Fruit fly (Drosophila melanogaster) whole organism, embryonic: ENCODE measurements around the gene ZnT63C.

Experiments
- B-H1 ChIP-seq: fragments of 200-800 bp; sonication (Bioruptor generic); IDR thresholded peaks from 3 replicates; pipeline ENCODE4 v1.3.6; 2022; ENCODE audit warnings: missing biosample characterization, missing genetic modification characterization
- CG10366 ChIP-seq: fragments of 200-800 bp; sonication (Bioruptor generic); IDR thresholded peaks from 2 replicates; pipeline ENCODE4 v1.3.6; 2022; ENCODE audit warnings: missing biosample characterization, missing genetic modification characterization
- CG11247 ChIP-seq: fragments of 200-800 bp; sonication (Bioruptor generic); IDR thresholded peaks from 2 replicates; pipeline ENCODE4 v1.3.6; 2022; ENCODE audit warnings: missing biosample characterization, missing genetic modification characterization
- CG14441 ChIP-seq: fragments of 200-800 bp; sonication (Bioruptor generic); IDR thresholded peaks from 2 replicates; pipeline ENCODE4 v1.3.6; 2022; ENCODE audit warnings: missing biosample characterization, missing genetic modification characterization
- CG31365 ChIP-seq: fragments of 200-800 bp; sonication (Bioruptor generic); optimal IDR thresholded peaks from 2 replicates; lab custom pipeline; 2018; ENCODE audit warnings: missing biosample characterization, mild to moderate bottlenecking, missing genetic modification characterization
- CG34376 ChIP-seq: fragments of 200-800 bp; sonication (Bioruptor generic); optimal IDR thresholded peaks from 2 replicates; lab custom pipeline; 2018; ENCODE audit warnings: missing biosample characterization, mild to moderate bottlenecking, missing genetic modification characterization
- CG4424 ChIP-seq: fragments of 200-800 bp; sonication (Bioruptor generic); optimal IDR thresholded peaks from 3 replicates; lab custom pipeline; 2016; ENCODE audit warnings: missing biosample characterization, missing genetic modification characterization
- CG4617 ChIP-seq: fragments of 200-800 bp; sonication (Bioruptor generic); optimal IDR thresholded peaks from 3 replicates; lab custom pipeline; 2016; ENCODE audit warnings: missing biosample characterization, missing genetic modification characterization, borderline replicate concordance
- CG4707 ChIP-seq: fragments of 200-800 bp; sonication (Bioruptor generic); optimal IDR thresholded peaks from 2 replicates; lab custom pipeline; 2018; ENCODE audit warnings: missing biosample characterization, mild to moderate bottlenecking, missing genetic modification characterization, moderate library complexity
- CG4854 ChIP-seq: fragments of 200-800 bp; sonication (Bioruptor generic); optimal IDR thresholded peaks from 2 replicates; lab custom pipeline; 2016; ENCODE audit warnings: missing biosample characterization, missing genetic modification characterization, inconsistent platforms
- CG6791 ChIP-seq: fragments of 200-800 bp; sonication (Bioruptor generic); IDR thresholded peaks from 3 replicates; pipeline ENCODE4 v1.3.6; 2022; ENCODE audit warnings: missing biosample characterization, missing genetic modification characterization; ENCODE audit not compliant: partially characterized antibody
- CG6854 ChIP-seq: fragments of 200-800 bp; sonication (Bioruptor generic); optimal IDR thresholded peaks from 3 replicates; lab custom pipeline; 2017; ENCODE audit warnings: missing biosample characterization, mild to moderate bottlenecking, missing genetic modification characterization
- CG8290 ChIP-seq, 3 experiments: fragments of 200-800 bp; sonication (Bioruptor generic); optimal IDR thresholded peaks; 2 replicates each; lab custom pipeline; 2016 to 2019; ENCODE audit warnings: missing biosample characterization in 3 of 3, missing genetic modification characterization in 3 of 3, mild to moderate bottlenecking in 2 of 3, moderate library complexity in 1 of 3
- CG9215 ChIP-seq: fragments of 200-800 bp; sonication (Bioruptor generic); IDR thresholded peaks from 2 replicates; pipeline ENCODE4 v1.3.6; 2022; ENCODE audit warnings: missing biosample characterization, missing genetic modification characterization
- CG9817 ChIP-seq: fragments of 200-800 bp; sonication (Bioruptor generic); optimal IDR thresholded peaks from 2 replicates; lab custom pipeline; 2018; ENCODE audit warnings: missing biosample characterization, mild to moderate bottlenecking, missing genetic modification characterization, moderate library complexity
- CG9876 ChIP-seq: fragments of 200-800 bp; sonication (Bioruptor generic); optimal IDR thresholded peaks from 2 replicates; lab custom pipeline; 2016; ENCODE audit warnings: missing biosample characterization, missing genetic modification characterization
- D ChIP-seq, 2 experiments: fragments of 200-800 bp in 1 of 2; fragments of >200 bp in 1 of 2; sonication (Bioruptor generic) in 1 of 2; optimal IDR thresholded peaks; 2 replicates in 1 of 2; 3 replicates in 1 of 2; lab custom pipeline; 2017; ENCODE audit warnings: mild to moderate bottlenecking in 1 of 2, missing biosample characterization in 1 of 2, missing genetic modification characterization in 1 of 2, missing genetic modification reagents in 1 of 2
- Fer1 ChIP-seq: fragments of 200-800 bp; sonication (Bioruptor generic); optimal IDR thresholded peaks from 2 replicates; lab custom pipeline; 2017; ENCODE audit warnings: missing biosample characterization, mild to moderate bottlenecking, missing genetic modification characterization
- Hey ChIP-seq: fragments of 200-800 bp; sonication (Bioruptor generic); optimal IDR thresholded peaks from 3 replicates; lab custom pipeline; 2018; ENCODE audit warnings: missing biosample characterization, mild to moderate bottlenecking, missing genetic modification characterization
- Hr3 ChIP-seq: fragments of 200-800 bp; sonication (Bioruptor generic); optimal IDR thresholded peaks from 3 replicates; lab custom pipeline; 2016; ENCODE audit warnings: missing biosample characterization, missing genetic modification characterization
- Lhr ChIP-seq: fragments of 200-800 bp; sonication (Bioruptor generic); optimal IDR thresholded peaks from 3 replicates; lab custom pipeline; 2017; ENCODE audit warnings: mild to moderate bottlenecking, missing biosample characterization, missing genetic modification reagents, missing genetic modification characterization
- Max ChIP-seq: fragments of 200-800 bp; sonication (Bioruptor generic); optimal IDR thresholded peaks from 2 replicates; lab custom pipeline; 2016; ENCODE audit warnings: missing biosample characterization, mild to moderate bottlenecking, missing genetic modification characterization
- NC2α ChIP-seq: fragments of 200-800 bp; sonication (Bioruptor generic); optimal IDR thresholded peaks from 2 replicates; lab custom pipeline; 2016; ENCODE audit warnings: missing biosample characterization, missing genetic modification characterization
- Nf-YB ChIP-seq: fragments of 200-800 bp; sonication (Bioruptor generic); optimal IDR thresholded peaks from 3 replicates; lab custom pipeline; 2019; ENCODE audit warnings: missing biosample characterization, mild to moderate bottlenecking, missing genetic modification characterization, moderate library complexity
- Opbp ChIP-seq: fragments of 200-800 bp; sonication (Bioruptor generic); IDR thresholded peaks from 3 replicates; pipeline ENCODE4 v1.3.6; 2022; ENCODE audit warnings: missing biosample characterization, missing genetic modification characterization; ENCODE audit not compliant: partially characterized antibody
- Optix ChIP-seq: fragments of 200-800 bp; sonication (Bioruptor generic); IDR thresholded peaks from 3 replicates; pipeline ENCODE4 v1.3.6; 2022; ENCODE audit warnings: missing biosample characterization, missing genetic modification characterization
- Sry-δ ChIP-seq: fragments of 200-800 bp; sonication (Bioruptor generic); optimal IDR thresholded peaks from 2 replicates; lab custom pipeline; 2016; ENCODE audit warnings: missing biosample characterization, missing genetic modification characterization
- Vsx1 ChIP-seq: fragments of 200-800 bp; sonication (Bioruptor generic); optimal IDR thresholded peaks from 2 replicates; lab custom pipeline; 2017; ENCODE audit warnings: missing biosample characterization, mild to moderate bottlenecking, missing genetic modification characterization, missing genetic modification reagents
- YL-1 ChIP-seq: fragments of 200-800 bp; sonication (Bioruptor generic); optimal IDR thresholded peaks from 3 replicates; lab custom pipeline; 2017; ENCODE audit warnings: missing biosample characterization, mild to moderate bottlenecking, missing genetic modification characterization
- abd-A ChIP-seq: fragments of 200-800 bp; sonication (Bioruptor generic); optimal IDR thresholded peaks from 3 replicates; lab custom pipeline; 2019; ENCODE audit warnings: missing biosample characterization, mild to moderate bottlenecking, missing genetic modification characterization, moderate library complexity
- al ChIP-seq: fragments of 200-800 bp; sonication (Bioruptor generic); IDR thresholded peaks from 2 replicates; pipeline ENCODE4 v1.3.6; 2022; ENCODE audit warnings: missing biosample characterization, missing genetic modification characterization
- ara ChIP-seq: fragments of 200-800 bp; sonication (Bioruptor generic); IDR thresholded peaks from 2 replicates; pipeline ENCODE4 v1.3.6; 2022; ENCODE audit warnings: missing biosample characterization, missing genetic modification characterization
- bcd ChIP-seq: fragments of 200-800 bp; sonication (Bioruptor generic); optimal IDR thresholded peaks from 2 replicates; lab custom pipeline; 2017; ENCODE audit warnings: missing biosample characterization, mild to moderate bottlenecking, missing genetic modification characterization
- caup ChIP-seq: fragments of 200-800 bp; sonication (Bioruptor generic); optimal IDR thresholded peaks from 3 replicates; lab custom pipeline; 2017; ENCODE audit warnings: missing biosample characterization, mild to moderate bottlenecking, missing genetic modification characterization, moderate library complexity; ENCODE audit not compliant: severe bottlenecking
- dpn ChIP-seq, 2 experiments: fragments of 200-800 bp; sonication (Bioruptor generic); optimal IDR thresholded peaks; 3 replicates each; lab custom pipeline; 2016; ENCODE audit warnings: missing biosample characterization in 2 of 2, missing genetic modification characterization in 2 of 2
- esg ChIP-seq: fragments of 200-800 bp; sonication (Bioruptor generic); conservative IDR thresholded peaks from 2 replicates; pipeline ENCODE4 v1.3.6; 2022; ENCODE audit warnings: missing biosample characterization, missing genetic modification characterization
- gce ChIP-seq: fragments of 200-800 bp; sonication (Bioruptor generic); IDR thresholded peaks from 3 replicates; pipeline ENCODE4 v1.3.6; 2022; ENCODE audit warnings: missing biosample characterization, missing genetic modification characterization
- hkb ChIP-seq, 2 experiments: fragments of 200-800 bp in 1 of 2; fragments of >200 bp in 1 of 2; sonication (Bioruptor generic) in 1 of 2; IDR thresholded peaks in 1 of 2; optimal IDR thresholded peaks in 1 of 2; 2 replicates each; pipeline versions ENCODE4 v1.3.6 to Lab custom; 2017 to 2022; ENCODE audit warnings: missing biosample characterization in 1 of 2, missing genetic modification characterization in 1 of 2
- odd ChIP-seq: fragments of 200-800 bp; sonication (Bioruptor generic); optimal IDR thresholded peaks from 2 replicates; lab custom pipeline; 2017; ENCODE audit warnings: missing biosample characterization, mild to moderate bottlenecking, missing genetic modification characterization
- pan ChIP-seq, 4 experiments: fragments of >200 bp in 3 of 4; fragments of 200-800 bp in 1 of 4; sonication (Bioruptor generic) in 1 of 4; optimal IDR thresholded peaks in 3 of 4; IDR thresholded peaks in 1 of 4; 2 replicates each; pipeline versions ENCODE4 v1.3.6 to Lab custom; 2017 to 2022; ENCODE audit warnings: missing biosample characterization in 2 of 4, missing genetic modification characterization in 2 of 4, mixed read lengths in 1 of 4
- pho ChIP-seq: fragments of 200-800 bp; sonication (Bioruptor generic); optimal IDR thresholded peaks from 2 replicates; lab custom pipeline; 2016; ENCODE audit warnings: missing biosample characterization, missing genetic modification characterization
- repo ChIP-seq: fragments of 200-800 bp; sonication (Bioruptor generic); optimal IDR thresholded peaks from 2 replicates; lab custom pipeline; 2016; ENCODE audit warnings: missing biosample characterization, missing genetic modification characterization
- rib ChIP-seq: fragments of 200-800 bp; sonication (Bioruptor generic); IDR thresholded peaks from 2 replicates; pipeline ENCODE4 v1.3.6; 2022; ENCODE audit warnings: missing biosample characterization, missing genetic modification characterization
- sug ChIP-seq: fragments of 200-800 bp; optimal IDR thresholded peaks from 2 replicates; lab custom pipeline; 2019; ENCODE audit warnings: missing biosample characterization, mild to moderate bottlenecking, missing genetic modification characterization, moderate library complexity
- unc-4 ChIP-seq: fragments of 200-800 bp; sonication (Bioruptor generic); IDR thresholded peaks from 2 replicates; pipeline ENCODE4 v1.3.6; 2022; ENCODE audit warnings: missing biosample characterization, missing genetic modification characterization; ENCODE audit not compliant: partially characterized antibody
- unpg ChIP-seq: fragments of 200-800 bp; sonication (Bioruptor generic); optimal IDR thresholded peaks from 3 replicates; lab custom pipeline; 2018; ENCODE audit warnings: missing biosample characterization, mild to moderate bottlenecking, missing genetic modification characterization, moderate library complexity
- zfh1 ChIP-seq: fragments of 200-800 bp; sonication (Bioruptor generic); IDR thresholded peaks from 3 replicates; pipeline ENCODE4 v1.3.6; 2022; ENCODE audit warnings: missing biosample characterization, missing genetic modification characterization

ZnT63C gene

DNA sequence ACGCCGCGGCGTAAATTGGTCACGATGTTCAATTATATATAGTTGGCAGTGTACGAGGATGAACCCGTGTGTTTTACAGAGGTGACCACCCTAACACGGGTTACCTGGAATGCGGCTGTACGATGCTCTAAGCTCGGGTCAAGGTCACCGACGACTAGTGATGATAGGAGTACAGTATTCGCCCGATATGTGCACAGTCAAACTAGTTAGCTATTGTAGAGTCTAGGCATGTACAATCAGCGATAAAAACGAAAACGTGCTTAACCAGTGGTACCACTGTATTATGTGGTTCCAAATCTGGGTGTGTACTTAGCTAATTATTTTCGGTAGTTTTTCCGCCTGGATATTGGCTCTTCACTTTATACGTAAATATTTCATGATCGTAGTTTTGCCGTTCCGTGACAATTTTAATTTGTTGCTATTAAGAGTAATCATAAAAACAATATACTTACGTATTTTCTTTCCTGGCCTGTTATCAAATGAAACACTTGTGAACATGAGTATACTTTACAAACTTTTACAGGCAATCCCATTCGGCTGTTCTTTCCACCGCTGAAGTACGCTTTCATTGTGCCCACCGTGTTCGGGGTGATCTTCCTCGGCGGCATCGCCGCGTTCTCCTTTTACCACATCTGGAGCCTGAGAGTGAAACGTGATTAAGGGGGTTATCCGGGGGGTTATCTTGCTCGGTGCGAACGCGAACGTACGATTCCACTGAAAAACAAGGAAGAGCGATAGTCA lies 16.7 kb downstream of the ZnT63C start (continued):
- no peak for TF ChIP-seq al
- no peak for TF ChIP-seq Optix (GFP tag; lab: Robert Waterston, UW)
- TF ChIP-seq CG4707 (GFP tag; lab: Kevin White, UChicago) = no peak
- TF ChIP-seq D (optimal IDR thresholded peaks at IDR 0.05; lab: Kevin White, UChicago) = no peak
- TF ChIP-seq D (GFP tag; optimal IDR thresholded peaks at IDR 0.05; lab: Kevin White, UChicago) = no peak
- TF ChIP-seq CG9876 (GFP tag; lab: Kevin White, UChicago) = no peak
- peak; percentile 6 to 33 for TF ChIP-seq dpn (GFP tag; optimal IDR thresholded peaks at IDR 0.05; lab: Kevin White, UChicago)
- no peak for TF ChIP-seq B-H1 (GFP tag; lab: Robert Waterston, UW)
- TF ChIP-seq caup (GFP tag; lab: Kevin White, UChicago) = peak; percentile 10
- TF ChIP-seq Fer1 (GFP tag; lab: Kevin White, UChicago) = peak; percentile 46
- peak; percentile 55 for TF ChIP-seq sug
- TF ChIP-seq esg = no peak
- peak; percentile 4 for TF ChIP-seq CG9817 (tag; lab: Kevin White, UChicago)
- TF ChIP-seq bcd = no peak
- no peak for TF ChIP-seq CG31365 (tag; lab: Kevin White, UChicago)
- TF ChIP-seq gce (GFP tag; lab: Robert Waterston, UW) = no peak
- no peak for TF ChIP-seq repo (GFP tag; lab: Kevin White, UChicago)
- TF ChIP-seq Hr3 = no peak
- TF ChIP-seq Opbp (GFP tag; lab: Robert Waterston, UW) = no peak
- TF ChIP-seq Sry-δ = no peak
- TF ChIP-seq odd (GFP tag; lab: Kevin White, UChicago) = no peak
- TF ChIP-seq pan (optimal IDR thresholded peaks at IDR 0.05; lab: Kevin White, UChicago) = no peak
- TF ChIP-seq pan (GFP tag; optimal IDR thresholded peaks at IDR 0.05 in 1 of 2, IDR thresholded peaks at IDR 0.05 in 1 of 2) = peak in 1 of 2 experiments; percentile 47
- no peak for TF ChIP-seq Lhr
- TF ChIP-seq Hey (tag; lab: Kevin White, UChicago) = no peak
- peak; percentile 5; the same call in 1 of the 2 replicates for TF ChIP-seq CG11247
- peak; percentile 23 for TF ChIP-seq unpg (GFP tag; lab: Kevin White, UChicago)
- no peak for TF ChIP-seq CG4424 (GFP tag; lab: Kevin White, UChicago)
- TF ChIP-seq Max (GFP tag; lab: Kevin White, UChicago) = no peak
- no peak for TF ChIP-seq rib (GFP tag; lab: Robert Waterston, UW)
- TF ChIP-seq CG4617 (GFP tag; lab: Kevin White, UChicago) = no peak
- TF ChIP-seq CG10366 (GFP tag; lab: Robert Waterston, UW) = no peak
- peak; percentile 47 for TF ChIP-seq CG34376 (GFP tag; lab: Kevin White, UChicago)
- no peak for TF ChIP-seq CG9215
- TF ChIP-seq ara = peak; percentile 26; the same call in 1 of the 2 replicates
- no peak for TF ChIP-seq Nf-YB (GFP tag; lab: Kevin White, UChicago)
- TF ChIP-seq zfh1 = no peak
- TF ChIP-seq NC2α (GFP tag; lab: Kevin White, UChicago) = no peak
- TF ChIP-seq CG6791 = no peak
- peak; percentile 43; the same call in 1 of the 2 replicates for TF ChIP-seq CG14441
- no peak for TF ChIP-seq CG4854 (GFP tag; lab: Kevin White, UChicago)
- no peak for TF ChIP-seq Vsx1 (GFP tag; lab: Kevin White, UChicago)
- no peak for TF ChIP-seq unc-4 (GFP tag; lab: Robert Waterston, UW)
- no peak for TF ChIP-seq hkb (optimal IDR thresholded peaks at IDR 0.05; lab: Kevin White, UChicago)
- TF ChIP-seq hkb (GFP tag; IDR thresholded peaks at IDR 0.05; lab: Robert Waterston, UW) = 0 out of 2 replicates have a peak, but pooled peaks have one; percentile 49
- TF ChIP-seq CG8290 (GFP tag; optimal IDR thresholded peaks at IDR 0.05; lab: Kevin White, UChicago) = no peak
- TF ChIP-seq CG8290 (tag; optimal IDR thresholded peaks at IDR 0.05; lab: Kevin White, UChicago) = peak in 1 of 2 experiments; percentile 75
- TF ChIP-seq YL-1 (GFP tag; lab: Kevin White, UChicago) = no peak
- no peak for TF ChIP-seq abd-A (tag; lab: Kevin White, UChicago)
- TF ChIP-seq CG6854 (GFP tag; lab: Kevin White, UChicago) = no peak
- TF ChIP-seq pho (GFP tag; lab: Kevin White, UChicago) = peak; percentile 2
